Worm (Caenorhabditis elegans) whole organism, L4/young adult: ENCODE measurements around the gene dmsr-14.

Experiments
- W03F9.2 ChIP-seq: fragments of 150-350 bp; optimal IDR thresholded peaks from 2 replicates; lab custom pipeline; 2014; ENCODE audit warnings: missing biosample characterization, missing genetic modification characterization
- dao-5 ChIP-seq: sonication (generic microtip); optimal IDR thresholded peaks from 2 replicates; lab custom pipeline; 2016; ENCODE audit warnings: missing genotype, missing genetic modification characterization, moderate library complexity, missing compliant biosample characterization
- him-1 ChIP-seq: sonication (generic microtip); optimal IDR thresholded peaks from 2 replicates; lab custom pipeline; 2016; ENCODE audit warnings: missing genotype, missing genetic modification reagents, missing genetic modification characterization, missing compliant biosample characterization

The dmsr-14 gene

ce11 chrV:6813862-6814261 lies 3.2 kb downstream of the dmsr-14 start:
- TF ChIP-seq W03F9.2 (tag; lab: Kevin White, UChicago) (no peak), dao-5 (tag; lab: Kevin White, UChicago) (no peak), him-1 (tag; lab: Kevin White, UChicago) (no peak)

- TF ChIP-seq him-1 (tag; lab: Kevin White, UChicago) (no peak), W03F9.2 (tag; lab: Kevin White, UChicago) (no peak), dao-5 (tag; lab: Kevin White, UChicago) (no peak)
Measured at ce11 chrV:6811863-6812262, 5.2 kb downstream of the dmsr-14 start.

- TF ChIP-seq dao-5 (tag; lab: Kevin White, UChicago) (no peak), him-1 (tag; lab: Kevin White, UChicago) (no peak), W03F9.2 (tag; lab: Kevin White, UChicago) (no peak)
Measured at ce11 chrV:6810091-6810490, 7.0 kb downstream of the dmsr-14 start.

ce11 chrV:6808962-6809361 lies 8.1 kb downstream of the dmsr-14 start, which contains the start of gene dmsr-16:
Gene dmsr-16 (minus strand): TSS chrV:6809062.
- no peak for TF ChIP-seq him-1 (tag; lab: Kevin White, UChicago)
- TF ChIP-seq W03F9.2 (tag; lab: Kevin White, UChicago), result no peak
- no peak for TF ChIP-seq dao-5 (tag; lab: Kevin White, UChicago)

ce11 chrV:6806340-6806739 lies 10.7 kb downstream of the dmsr-14 start, which contains the start of gene dmsr-12:
Gene dmsr-12 (minus strand): TSS chrV:6806440.
- TF ChIP-seq W03F9.2 (tag; lab: Kevin White, UChicago) (no peak), him-1 (tag; lab: Kevin White, UChicago) (no peak), dao-5 (tag; lab: Kevin White, UChicago) (no peak)

ce11 chrV:6803992-6804391 lies 13.1 kb downstream of the dmsr-14 start, which contains the start of gene dmsr-11:
Gene dmsr-11 (minus strand): TSS chrV:6804092.
- TF ChIP-seq him-1 (tag; lab: Kevin White, UChicago), result no peak
- no peak for TF ChIP-seq dao-5 (tag; lab: Kevin White, UChicago)
- TF ChIP-seq W03F9.2 (tag; lab: Kevin White, UChicago), result no peak

- TF ChIP-seq dao-5 (tag; lab: Kevin White, UChicago), result no peak
- TF ChIP-seq him-1 (tag; lab: Kevin White, UChicago), result no peak
- TF ChIP-seq W03F9.2 (tag; lab: Kevin White, UChicago), result no peak
Measured at ce11 chrV:6801850-6802249, 15.2 kb downstream of the dmsr-14 start, which contains the start of gene dmsr-10. Gene dmsr-10 (minus strand): TSS chrV:6801950.

ce11 chrV:6799564-6799963 lies 17.5 kb downstream of the dmsr-14 start, which contains the start of gene dmsr-9:
Gene dmsr-9 (minus strand): TSS chrV:6799664.
- TF ChIP-seq dao-5 (tag; lab: Kevin White, UChicago), result no peak
- no peak for TF ChIP-seq W03F9.2 (tag; lab: Kevin White, UChicago)
- TF ChIP-seq him-1 (tag; lab: Kevin White, UChicago), result no peak

ce11 chrV:6796894-6797293 lies 20.2 kb downstream of the dmsr-14 start:
- TF ChIP-seq him-1 (tag; lab: Kevin White, UChicago), result no peak
- TF ChIP-seq W03F9.2 (tag; lab: Kevin White, UChicago), result no peak
- TF ChIP-seq dao-5 (tag; lab: Kevin White, UChicago), result no peak

ce11 chrV:6796264-6796663 lies 20.8 kb downstream of the dmsr-14 start:
- TF ChIP-seq him-1 (tag; lab: Kevin White, UChicago) (no peak), W03F9.2 (tag; lab: Kevin White, UChicago) (no peak), dao-5 (tag; lab: Kevin White, UChicago) (no peak)

- TF ChIP-seq dao-5 (tag; lab: Kevin White, UChicago), result no peak
- TF ChIP-seq him-1 (tag; lab: Kevin White, UChicago), result no peak
- TF ChIP-seq W03F9.2 (tag; lab: Kevin White, UChicago), result no peak
Measured at ce11 chrV:6793744-6794239, 23.3 kb downstream of the dmsr-14 start, which contains the start of gene ZC404.1. Gene ZC404.1 (plus strand): TSS chrV:6794189.

- TF ChIP-seq W03F9.2 (tag; lab: Kevin White, UChicago), result no peak
- TF ChIP-seq dao-5 (tag; lab: Kevin White, UChicago), result no peak
- no peak for TF ChIP-seq him-1 (tag; lab: Kevin White, UChicago)
Measured at ce11 chrV:6792973-6793372, 24.1 kb downstream of the dmsr-14 start.

- TF ChIP-seq W03F9.2 (tag; lab: Kevin White, UChicago) (no peak), dao-5 (tag; lab: Kevin White, UChicago) (no peak), him-1 (tag; lab: Kevin White, UChicago) (no peak)
Measured at ce11 chrV:6792565-6792964, 24.5 kb downstream of the dmsr-14 start, which contains the start of gene gck-2. Gene gck-2 (minus strand): TSS chrV:6792665.

ce11 chrV:6787906-6788430 lies 29.1 kb downstream of the dmsr-14 start, which contains the start of gene ZC404.2:
Gene ZC404.2 (plus strand): TSS chrV:6787952.
- no peak for TF ChIP-seq dao-5 (tag; lab: Kevin White, UChicago)
- no peak for TF ChIP-seq him-1 (tag; lab: Kevin White, UChicago)
- no peak for TF ChIP-seq W03F9.2 (tag; lab: Kevin White, UChicago)
